Fruit fly (Drosophila melanogaster) whole organism, pupa: ENCODE measurements around the gene CG1299.
A peak's percentile ranks its signal among the peaks of the same experiment; 100 is the strongest.

Experiments used
- CG12605 ChIP-seq: fragments of 200-800 bp; sonication (Bioruptor generic); IDR thresholded peaks from 2 replicates; pipeline ENCODE4 v1.3.6; 2022; ENCODE audit warnings: missing biosample characterization, missing genetic modification characterization
- CG14655 ChIP-seq: fragments of 200-800 bp; sonication (Bioruptor generic); optimal IDR thresholded peaks from 3 replicates; lab custom pipeline; 2017; ENCODE audit warnings: mild to moderate bottlenecking, missing biosample characterization, missing genetic modification reagents, missing genetic modification characterization
- CG15710 ChIP-seq: fragments of 200-800 bp; sonication (Bioruptor generic); optimal IDR thresholded peaks from 2 replicates; lab custom pipeline; 2018; ENCODE audit warnings: missing biosample characterization, mild to moderate bottlenecking, missing genetic modification characterization, moderate library complexity
- CG17806 ChIP-seq: fragments of 200-800 bp; sonication (Bioruptor generic); optimal IDR thresholded peaks from 2 replicates; lab custom pipeline; 2018; ENCODE audit warnings: missing biosample characterization, mild to moderate bottlenecking, missing genetic modification characterization, moderate library complexity
- CG32121 ChIP-seq: fragments of 200-800 bp; sonication (Bioruptor generic); IDR thresholded peaks from 2 replicates; pipeline ENCODE4 v1.3.6; 2022; ENCODE audit warnings: missing biosample characterization, missing genetic modification characterization
- CG8301 ChIP-seq: fragments of 200-800 bp; sonication (Bioruptor generic); optimal IDR thresholded peaks from 2 replicates; lab custom pipeline; 2018; ENCODE audit warnings: missing biosample characterization, mild to moderate bottlenecking, missing genetic modification characterization
- CG9948 ChIP-seq: fragments of 200-800 bp; sonication (Bioruptor generic); optimal IDR thresholded peaks from 2 replicates; lab custom pipeline; 2018; ENCODE audit warnings: missing biosample characterization, mild to moderate bottlenecking, missing genetic modification characterization, moderate library complexity
- EcR ChIP-seq: fragments of 200-800 bp; sonication (Bioruptor generic); optimal IDR thresholded peaks from 3 replicates; lab custom pipeline; 2019; ENCODE audit warnings: missing biosample characterization, missing genetic modification characterization, mild to moderate bottlenecking, moderate library complexity, missing genetic modification reagents
- Ets98B ChIP-seq: fragments of 200-800 bp; sonication (Bioruptor generic); IDR thresholded peaks from 2 replicates; pipeline ENCODE4 v1.3.6; 2022; ENCODE audit warnings: missing biosample characterization, missing genetic modification characterization

DNA sequence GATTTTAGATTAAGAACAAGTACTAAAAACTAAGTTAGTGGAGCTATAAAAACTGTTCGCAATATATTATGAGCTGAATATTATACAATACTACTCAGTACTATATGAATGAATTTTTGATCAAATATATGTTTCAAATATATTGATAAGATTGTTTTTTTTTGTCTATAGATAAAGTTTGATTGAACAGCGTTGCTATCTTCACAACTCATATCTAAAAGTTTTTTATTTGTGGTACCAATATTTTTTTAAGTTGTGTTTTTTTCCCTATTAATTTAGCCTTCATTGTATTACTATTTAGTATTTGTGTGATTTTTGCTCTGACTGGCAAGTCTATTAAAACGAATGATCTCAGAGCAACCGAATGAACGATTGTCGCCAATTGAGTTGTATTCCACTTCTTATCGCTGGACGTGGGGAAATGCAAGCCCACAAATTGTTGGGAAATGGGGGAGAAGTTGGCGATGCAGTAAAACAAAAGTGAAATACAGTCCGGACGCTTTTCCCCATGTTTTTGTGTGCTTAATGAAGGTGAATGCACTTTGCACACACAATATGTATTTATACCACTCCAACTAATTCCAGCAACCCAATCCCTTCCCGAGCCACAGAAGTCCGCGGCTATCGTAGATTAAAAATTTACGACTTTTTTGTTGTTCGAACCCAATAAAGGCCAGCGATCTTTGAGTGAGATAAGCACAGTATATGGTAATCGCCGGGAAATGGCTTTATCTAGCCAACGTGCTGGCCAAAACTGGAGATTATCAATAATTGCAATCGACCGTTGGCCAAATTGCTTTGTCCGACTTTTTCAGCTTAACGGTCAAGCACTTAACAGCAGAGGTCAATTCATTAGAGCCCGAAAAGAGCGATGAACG is 31.8 kb upstream of the CG1299 start:
- peak; percentile 63 for TF ChIP-seq EcR (GFP tag; lab: Kevin White, UChicago)
- peak; percentile 36; the same call in 1 of the 2 replicates for TF ChIP-seq CG12605 (GFP tag; lab: Robert Waterston, UW)
- peak; percentile 46; the same call in 1 of the 2 replicates for TF ChIP-seq Ets98B (GFP tag; lab: Robert Waterston, UW)
- TF ChIP-seq CG14655 (GFP tag; lab: Kevin White, UChicago) = no peak
- TF ChIP-seq CG15710 (tag; lab: Kevin White, UChicago) = no peak
- TF ChIP-seq CG8301 (tag; lab: Kevin White, UChicago) = peak; percentile 40
- TF ChIP-seq CG9948 (tag; lab: Kevin White, UChicago) = peak; percentile 8
- peak; percentile 59; the same call in 1 of the 2 replicates for TF ChIP-seq CG32121 (GFP tag; lab: Robert Waterston, UW)
- TF ChIP-seq CG17806 (tag; lab: Kevin White, UChicago) = peak; percentile 36
